Worm (Caenorhabditis elegans): Measurements from ENCODE around the gene DH11.5.

DNA sequence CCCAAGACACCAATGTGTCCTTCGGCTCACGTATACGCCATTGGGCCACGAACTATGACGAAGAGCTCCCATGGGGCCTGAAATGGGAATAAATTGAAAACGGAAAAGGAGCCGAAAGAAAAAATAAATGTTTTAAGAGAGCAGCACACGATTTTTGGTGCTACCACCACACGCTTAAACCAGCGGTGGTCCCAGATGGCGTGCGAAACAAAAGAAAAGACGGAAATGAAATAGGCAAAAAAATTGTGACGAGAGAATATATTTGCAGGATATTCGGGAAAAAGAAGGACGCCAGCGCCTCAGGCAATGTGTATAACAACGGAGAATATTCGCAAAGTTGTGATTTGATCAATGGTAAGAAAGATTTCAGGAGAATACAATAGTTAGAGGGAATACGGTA is 10.5 kb downstream of the DH11.5 start:
- no peak for TF ChIP-seq mab-5 (tag; optimal IDR thresholded peaks at IDR 0.05)
- no peak for TF ChIP-seq nhr-12 (tag; optimal IDR thresholded peaks at IDR 0.05)
